Worm (Caenorhabditis elegans): Measurements from ENCODE around the gene mab-7.

ce11 chrX:844649-845048 lies 53.2 kb downstream of the mab-7 start:
- TF ChIP-seq ama-1 (optimal IDR thresholded peaks at IDR 0.05) (no peak), lin-15B (tag; optimal IDR thresholded peaks at IDR 0.05) (no peak), nhr-77 (tag; optimal IDR thresholded peaks at IDR 0.05) (no peak), mxl-2 (GFP tag; conservative IDR thresholded peaks at IDR 0.05) (no peak), egl-43 (GFP tag; IDR thresholded peaks at IDR 0.05) (no peak; the same call in 1 of the 2 replicates), aly-2 (tag; optimal IDR thresholded peaks at IDR 0.05) (no peak), D1046.2 (GFP tag; IDR thresholded peaks at IDR 0.05) (no peak), dmd-8 (GFP tag; IDR thresholded peaks at IDR 0.05) (no peak), mdl-1 (tag; optimal IDR thresholded peaks at IDR 0.05) (no peak), fos-1 (tag; optimal IDR thresholded peaks at IDR 0.05) (no peak), dpl-1 (GFP tag; optimal IDR thresholded peaks at IDR 0.05) (no peak), lsy-2 (tag; optimal IDR thresholded peaks at IDR 0.05) (no peak), pqm-1 (tag; optimal IDR thresholded peaks at IDR 0.05) (no peak), Y105C5A.15 (GFP tag; IDR thresholded peaks at IDR 0.05) (no peak)
